Fruit fly (Drosophila melanogaster): ENCODE results near the gene CG31253.

The CG31253 gene

DNA sequence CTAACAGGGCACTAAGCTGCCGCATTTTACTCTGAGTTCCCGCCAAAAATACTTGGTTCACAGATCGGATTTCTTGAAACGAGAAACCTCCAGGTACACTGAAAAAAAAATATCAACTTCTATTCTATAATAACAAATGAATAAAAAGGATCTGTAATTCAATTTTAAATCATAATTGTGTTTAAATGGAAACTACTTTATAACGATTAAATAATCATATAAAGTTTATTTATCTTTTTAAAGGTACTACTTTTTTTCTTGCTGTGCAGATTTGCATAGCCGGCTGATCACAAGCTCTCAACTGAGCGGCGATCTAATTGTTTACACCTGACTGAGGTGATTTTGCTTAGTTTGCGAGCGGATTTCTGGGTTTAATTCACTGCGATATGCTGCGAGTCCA, 27.0 kb upstream of the CG31253 start (continued):
- TF ChIP-seq Mes4 (GFP tag; optimal IDR thresholded peaks at IDR 0.05) (no peak), prd (optimal IDR thresholded peaks at IDR 0.05) (no peak), prd (GFP tag; IDR thresholded peaks at IDR 0.05) (peak; percentile 64), run (tag; optimal IDR thresholded peaks at IDR 0.05) (no peak), Meics (GFP tag; optimal IDR thresholded peaks at IDR 0.05) (peak; percentile 81), maf-S (GFP tag; optimal IDR thresholded peaks at IDR 0.05) (no peak), Sry-δ (GFP tag; optimal IDR thresholded peaks at IDR 0.05) (no peak), CG4730 (GFP tag; IDR thresholded peaks at IDR 0.05) (peak; percentile 42), Antp (GFP tag; optimal IDR thresholded peaks at IDR 0.05) (no peak), CG3726 (GFP tag; IDR thresholded peaks at IDR 0.05) (no peak), gem (tag; optimal IDR thresholded peaks at IDR 0.05) (peak; percentile 86), hbn (GFP tag; IDR thresholded peaks at IDR 0.05; ENCODE audit: partially characterized antibody) (no peak), cato (GFP tag; optimal IDR thresholded peaks at IDR 0.05; ENCODE audit: borderline replicate concordance) (no peak), CG6272 (GFP tag; IDR thresholded peaks at IDR 0.05) (peak; percentile 44; the same call in 1 of the 2 replicates), CG11398 (GFP tag; optimal IDR thresholded peaks at IDR 0.05) (no peak), CG11696 (GFP tag; IDR thresholded peaks at IDR 0.05) (0 out of 2 replicates have a peak, but pooled peaks have one; percentile 30), CrebB (tag; optimal IDR thresholded peaks at IDR 0.05) (peak; percentile 5), B-H2 (GFP tag; optimal IDR thresholded peaks at IDR 0.05) (peak; percentile 20), Fer2 (tag; optimal IDR thresholded peaks at IDR 0.05) (peak; percentile 34), CG5953 (GFP tag; IDR thresholded peaks at IDR 0.05) (peak; percentile 47; the same call in 1 of the 2 replicates), CG2116 (GFP tag; optimal IDR thresholded peaks at IDR 0.05) (peak; percentile 18), Dref (GFP tag; IDR thresholded peaks at IDR 0.05) (no peak), Jarid2 (GFP tag; optimal IDR thresholded peaks at IDR 0.05) (no peak), CG8281 (tag; optimal IDR thresholded peaks at IDR 0.05) (no peak), crp (GFP tag; optimal IDR thresholded peaks at IDR 0.05) (peak in 1 of 2 experiments; percentile 1), Gug (GFP tag; IDR thresholded peaks at IDR 0.05) (no peak), vfl (GFP tag; optimal IDR thresholded peaks at IDR 0.05) (no peak), Hr3 (GFP tag; optimal IDR thresholded peaks at IDR 0.05) (peak; percentile 29), slbo (GFP tag; IDR thresholded peaks at IDR 0.05) (peak; percentile 90), pb (GFP tag; optimal IDR thresholded peaks at IDR 0.05) (no peak), cwo (GFP tag; optimal IDR thresholded peaks at IDR 0.05) (peak; percentile 17), CG11456 (GFP tag; IDR thresholded peaks at IDR 0.05) (0 out of 3 replicates have a peak, but pooled peaks have one; percentile 60), CG11504 (tag; optimal IDR thresholded peaks at IDR 0.05) (peak; percentile 79), her (GFP tag; optimal IDR thresholded peaks at IDR 0.05) (no peak), CG8765 (GFP tag; IDR thresholded peaks at IDR 0.05) (no peak), ap (GFP tag; IDR thresholded peaks at IDR 0.05) (peak; percentile 64), CG16813 (GFP tag; IDR thresholded peaks at IDR 0.05; ENCODE audit: partially characterized antibody) (no peak), CG2120 (GFP tag; optimal IDR thresholded peaks at IDR 0.05) (peak; percentile 73), CG3838 (GFP tag; optimal IDR thresholded peaks at IDR 0.05) (no peak), CG1024 (GFP tag; IDR thresholded peaks at IDR 0.05) (no peak), CG11723 (GFP tag; optimal IDR thresholded peaks at IDR 0.05) (no peak), tap (tag; optimal IDR thresholded peaks at IDR 0.05) (peak; percentile 40), Sry-β (GFP tag; optimal IDR thresholded peaks at IDR 0.05) (no peak), E2f2 (GFP tag; IDR thresholded peaks at IDR 0.05) (peak; percentile 56; the same call in 1 of the 2 replicates), org-1 (GFP tag; optimal IDR thresholded peaks at IDR 0.05) (peak; percentile 28), lmd (GFP tag; IDR thresholded peaks at IDR 0.05) (peak; percentile 76), NC2β (GFP tag; optimal IDR thresholded peaks at IDR 0.05) (no peak), toy (GFP tag; IDR thresholded peaks at IDR 0.05) (no peak), trh (GFP tag; optimal IDR thresholded peaks at IDR 0.05) (peak; percentile 32), CG4328 (GFP tag; optimal IDR thresholded peaks at IDR 0.05) (no peak), CG6765 (GFP tag; optimal IDR thresholded peaks at IDR 0.05) (peak; percentile 46), PHDP (tag; optimal IDR thresholded peaks at IDR 0.05) (peak; percentile 86)
